Fruit fly (Drosophila melanogaster): ENCODE data around the gene ARY.
"Not testable (repeated sequence)": the region's sequence is repeated elsewhere in the genome, so short reads cannot be mapped to it uniquely, and the experiment has no call there.

The ARY gene

DNA sequence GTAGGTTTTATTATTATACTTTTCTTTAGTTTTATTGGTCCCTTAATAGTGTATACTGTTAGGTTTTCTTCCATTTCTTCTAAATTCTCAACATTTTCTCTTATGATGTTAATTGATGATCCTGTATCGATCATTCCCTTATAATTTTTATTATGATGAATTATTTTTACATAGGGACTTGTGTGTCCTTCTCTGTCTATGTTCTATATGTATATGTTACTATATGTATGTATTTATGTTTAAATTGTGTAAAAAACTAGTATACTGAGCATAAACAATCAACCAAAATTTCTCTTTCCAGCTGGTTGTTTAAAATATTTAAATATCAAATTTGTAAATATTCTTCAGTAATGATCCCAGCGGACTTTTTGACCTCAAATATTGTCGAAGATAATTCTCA is at the start of gene ARY:
ARY (plus strand) TSS at position 301 of the 400 bp plus-strand sequence.
- TF ChIP-seq CG17801 (GFP tag; optimal IDR thresholded peaks at IDR 0.05; ENCODE audit: partially characterized antibody), result not testable (repeated sequence)

Data from ovary, adult (tissue).